Fruit fly (Drosophila melanogaster) whole organism, embryonic: ENCODE results near the gene CG17778.

ENCODE experiments used
- CG32532 ChIP-seq: fragments of 200-800 bp; sonication (Bioruptor generic); IDR thresholded peaks from 2 replicates; pipeline ENCODE4 v1.3.6; 2022; ENCODE audit warnings: missing biosample characterization, missing genetic modification characterization
- CG43689 ChIP-seq: fragments of 200-800 bp; sonication (Bioruptor generic); IDR thresholded peaks from 2 replicates; pipeline ENCODE4 v1.3.6; 2022; ENCODE audit warnings: missing biosample characterization, missing genetic modification characterization
- CG6854 ChIP-seq: fragments of 200-800 bp; sonication (Bioruptor generic); optimal IDR thresholded peaks from 3 replicates; lab custom pipeline; 2017; ENCODE audit warnings: missing biosample characterization, mild to moderate bottlenecking, missing genetic modification characterization

dm6 chrX:520215-520861 lies 25.9 kb downstream of the CG17778 start:
- TF ChIP-seq CG6854 (GFP tag; lab: Kevin White, UChicago) (no peak), CG32532 (GFP tag; lab: Robert Waterston, UW) (no peak), CG43689 (no peak)
